Fruit fly (Drosophila melanogaster): ENCODE data around the gene CG4860.

- no peak for TF ChIP-seq CG10348 (GFP tag; IDR thresholded peaks at IDR 0.05)
- TF ChIP-seq EcR (GFP tag; optimal IDR thresholded peaks at IDR 0.05) = no peak
- TF ChIP-seq Pif1B (GFP tag; optimal IDR thresholded peaks at IDR 0.05) = no peak
- TF ChIP-seq CG15710 (tag; optimal IDR thresholded peaks at IDR 0.05) = no peak
- TF ChIP-seq CG12605 (GFP tag; IDR thresholded peaks at IDR 0.05) = no peak
- no peak for TF ChIP-seq rn (GFP tag; IDR thresholded peaks at IDR 0.05)
- TF ChIP-seq D1 (tag; optimal IDR thresholded peaks at IDR 0.05) = no peak
Observed at dm6 chr3R:12252457-12253065, 31.3 kb upstream of the CG4860 start.

Data from whole organism, pupa.